Worm (Caenorhabditis elegans): Measurements from ENCODE around the gene fbxa-201.

- TF ChIP-seq nhr-76 (tag; optimal IDR thresholded peaks at IDR 0.05): no peak
- no peak for TF ChIP-seq aly-2 (tag; optimal IDR thresholded peaks at IDR 0.05)
- TF ChIP-seq mep-1 (tag; optimal IDR thresholded peaks at IDR 0.05): no peak
- no peak for TF ChIP-seq zag-1 (tag; optimal IDR thresholded peaks at IDR 0.05)
- no peak for TF ChIP-seq nhr-11 (tag; optimal IDR thresholded peaks at IDR 0.05)
- TF ChIP-seq lin-13 (GFP tag; optimal IDR thresholded peaks at IDR 0.05): no peak
- no peak for TF ChIP-seq irx-1 (tag; optimal IDR thresholded peaks at IDR 0.05)
- no peak for TF ChIP-seq aha-1 (tag; optimal IDR thresholded peaks at IDR 0.05)
- no peak for TF ChIP-seq nhr-77 (tag; optimal IDR thresholded peaks at IDR 0.05)
- TF ChIP-seq alr-1 (tag; optimal IDR thresholded peaks at IDR 0.05; ENCODE audit: borderline replicate concordance): no peak
- no peak for TF ChIP-seq ztf-11 (tag; optimal IDR thresholded peaks at IDR 0.05)
- no peak for TF ChIP-seq pqm-1 (tag; optimal IDR thresholded peaks at IDR 0.05)
- no peak for TF ChIP-seq nhr-12 (tag; optimal IDR thresholded peaks at IDR 0.05)
- no peak for TF ChIP-seq fkh-10 (GFP tag; optimal IDR thresholded peaks at IDR 0.05)
These were observed at the start of gene fbxa-201 for ce11 chrV:1975049-1975448.
